Worm (Caenorhabditis elegans) whole organism, midembryonic: Measurements from ENCODE around the gene Y41C4A.8.

Experiments
- T22C8.4 ChIP-seq: fragments of 200-800 bp; sonication (Bioruptor generic); IDR thresholded peaks from 2 replicates; pipeline ENCODE4 v1.3.6; 2022; ENCODE audit warnings: missing genetic modification characterization, missing compliant biosample characterization
- cog-1 ChIP-seq: sonication (generic microtip); optimal IDR thresholded peaks from 2 replicates; lab custom pipeline; 2016; ENCODE audit warnings: missing genetic modification characterization, missing compliant biosample characterization
- flt-1 ChIP-seq: fragments of 200-800 bp; sonication (Bioruptor generic); IDR thresholded peaks from 2 replicates; pipeline ENCODE4 v1.3.6; 2022; ENCODE audit warnings: missing genetic modification characterization, missing compliant biosample characterization
- klf-2 ChIP-seq: fragments of 200-800 bp; sonication (Bioruptor generic); conservative IDR thresholded peaks from 2 replicates; pipeline ENCODE4 v1.3.6; 2022; ENCODE audit warnings: missing genetic modification reagents, missing genetic modification characterization, missing compliant biosample characterization
- med-1 ChIP-seq: sonication (generic microtip); optimal IDR thresholded peaks from 2 replicates; lab custom pipeline; 2017; ENCODE audit warnings: missing genetic modification characterization, mild to moderate bottlenecking, missing compliant biosample characterization, antibody characterized with exemption, missing genetic modification reagents; ENCODE audit not compliant: insufficient read depth
- ref-1 ChIP-seq: fragments of 200-800 bp; sonication (Bioruptor generic); conservative IDR thresholded peaks from 2 replicates; pipeline ENCODE4 v1.3.6; 2022; ENCODE audit warnings: missing genetic modification reagents, missing genetic modification characterization, missing compliant biosample characterization
- tab-1 ChIP-seq: fragments of 200-800 bp; sonication (Bioruptor generic); IDR thresholded peaks from 2 replicates; pipeline ENCODE4 v1.3.6; 2022; ENCODE audit warnings: missing genetic modification characterization, missing compliant biosample characterization
- ztf-23 ChIP-seq: fragments of 200-800 bp; sonication (Bioruptor generic); IDR thresholded peaks from 2 replicates; pipeline ENCODE4 v1.3.6; 2022; ENCODE audit warnings: missing genetic modification reagents, missing genetic modification characterization, missing compliant biosample characterization
- ztf-29 ChIP-seq: fragments of 200-800 bp; sonication (Bioruptor generic); IDR thresholded peaks from 2 replicates; pipeline ENCODE4 v1.3.6; 2022; ENCODE audit warnings: missing genetic modification reagents, missing genetic modification characterization, missing compliant biosample characterization

Y41C4A.8 gene

DNA sequence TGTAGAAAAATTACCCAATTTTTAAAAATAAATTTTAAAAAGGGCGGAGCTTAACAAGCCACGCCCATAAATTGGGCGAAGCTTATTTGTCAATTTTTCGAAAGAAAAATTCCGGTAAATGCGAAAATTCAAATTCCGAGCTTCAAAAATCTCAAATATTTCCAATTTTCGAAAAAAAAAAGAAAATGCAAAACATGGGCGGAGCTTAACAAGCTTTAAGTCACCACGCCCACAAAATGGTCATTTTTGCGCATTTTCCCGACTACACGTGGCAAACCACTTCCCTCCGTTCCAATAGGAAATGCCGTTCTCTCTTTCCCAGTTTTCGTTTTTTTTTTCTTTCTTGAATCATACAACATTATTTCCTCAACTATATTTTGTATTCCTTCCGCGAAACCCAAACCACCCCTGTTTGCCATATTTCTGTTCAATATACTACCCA lies 14.1 kb downstream of the Y41C4A.8 start:
- TF ChIP-seq flt-1 (GFP tag; lab: Robert Waterston, UW) = no peak
- TF ChIP-seq ztf-23 (GFP tag; lab: Robert Waterston, UW) = 0 out of 2 replicates have a peak, but pooled peaks have one; percentile 15
- no peak for TF ChIP-seq tab-1

DNA sequence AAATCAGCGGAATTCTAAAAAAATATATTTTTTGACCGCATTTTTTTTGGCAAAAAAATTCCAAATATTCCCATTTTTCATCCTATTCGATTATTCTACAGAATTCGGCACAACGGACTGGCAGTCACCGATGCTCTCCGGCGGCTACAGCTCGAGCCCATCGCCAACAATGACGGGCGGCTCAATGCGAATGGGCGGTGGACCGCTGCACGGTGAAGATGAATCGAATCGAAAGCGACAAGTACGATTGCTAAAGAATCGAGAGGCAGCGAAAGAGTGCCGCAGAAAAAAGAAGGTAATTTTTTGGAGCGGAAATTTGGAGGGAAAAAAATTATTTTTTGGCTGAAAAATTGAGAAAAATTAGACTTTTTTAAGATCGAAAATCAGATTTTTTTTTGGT lies 16.2 kb downstream of the Y41C4A.8 start:
- TF ChIP-seq ref-1 (no peak), flt-1 (GFP tag; lab: Robert Waterston, UW) (no peak), ztf-29 (GFP tag; lab: Robert Waterston, UW) (no peak), ztf-23 (GFP tag; lab: Robert Waterston, UW) (no peak), med-1 (GFP tag; lab: Kevin White, UChicago) (no peak), tab-1 (no peak), cog-1 (tag; lab: Kevin White, UChicago) (no peak), klf-2 (GFP tag; lab: Robert Waterston, UW) (no peak), T22C8.4 (GFP tag; lab: Robert Waterston, UW) (no peak)

DNA sequence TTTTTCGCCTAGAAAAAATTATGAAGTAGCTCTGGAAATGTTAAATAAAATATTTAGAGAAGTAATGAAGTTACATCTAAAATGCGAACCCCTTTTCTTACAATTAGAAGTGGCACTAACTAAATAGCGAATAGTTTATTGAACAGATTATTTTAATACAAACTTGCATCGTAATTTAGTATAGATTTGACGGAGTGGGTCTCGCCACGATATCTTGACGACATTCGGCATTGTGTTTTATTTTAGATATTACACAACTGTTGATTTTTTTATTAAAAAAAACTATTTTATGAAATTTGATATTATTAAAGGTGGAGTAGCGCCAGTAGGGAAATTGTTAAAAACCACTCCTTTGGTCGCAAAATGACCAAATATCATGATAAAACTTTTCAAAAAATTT lies 18.7 kb downstream of the Y41C4A.8 start:
- TF ChIP-seq ztf-23 (GFP tag; lab: Robert Waterston, UW) = no peak
- no peak for TF ChIP-seq tab-1
- no peak for TF ChIP-seq flt-1 (GFP tag; lab: Robert Waterston, UW)
- TF ChIP-seq med-1 (GFP tag; lab: Kevin White, UChicago) = no peak
- TF ChIP-seq ref-1 = no peak
- no peak for TF ChIP-seq ztf-29 (GFP tag; lab: Robert Waterston, UW)
- TF ChIP-seq klf-2 (GFP tag; lab: Robert Waterston, UW) = no peak
- TF ChIP-seq cog-1 (tag; lab: Kevin White, UChicago) = no peak
- no peak for TF ChIP-seq T22C8.4 (GFP tag; lab: Robert Waterston, UW)

DNA sequence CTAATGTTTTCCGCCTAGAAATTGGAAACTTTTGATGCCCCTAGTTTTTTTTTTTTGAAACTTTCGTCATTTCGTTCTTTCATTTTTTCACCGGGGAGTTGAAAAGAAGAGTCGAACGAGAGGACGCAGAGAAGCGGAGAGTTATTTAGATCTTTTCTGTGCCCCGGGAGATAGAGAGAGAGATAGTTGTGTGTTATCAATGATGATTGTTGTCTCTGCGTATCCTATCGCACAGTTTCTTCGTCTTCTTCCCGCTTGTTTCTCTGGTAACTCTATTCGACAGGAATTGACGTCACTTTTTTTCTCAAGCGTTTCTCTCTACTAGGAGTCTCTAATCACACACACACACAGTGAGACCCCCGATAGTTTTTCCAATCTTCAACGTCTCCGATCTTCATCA lies 19.3 kb downstream of the Y41C4A.8 start:
- TF ChIP-seq ztf-23 (GFP tag; lab: Robert Waterston, UW) = no peak
- no peak for TF ChIP-seq flt-1 (GFP tag; lab: Robert Waterston, UW)
- no peak for TF ChIP-seq cog-1 (tag; lab: Kevin White, UChicago)
- no peak for TF ChIP-seq ref-1
- no peak for TF ChIP-seq tab-1
- no peak for TF ChIP-seq klf-2 (GFP tag; lab: Robert Waterston, UW)
- no peak for TF ChIP-seq T22C8.4 (GFP tag; lab: Robert Waterston, UW)
- no peak for TF ChIP-seq med-1 (GFP tag; lab: Kevin White, UChicago)

DNA sequence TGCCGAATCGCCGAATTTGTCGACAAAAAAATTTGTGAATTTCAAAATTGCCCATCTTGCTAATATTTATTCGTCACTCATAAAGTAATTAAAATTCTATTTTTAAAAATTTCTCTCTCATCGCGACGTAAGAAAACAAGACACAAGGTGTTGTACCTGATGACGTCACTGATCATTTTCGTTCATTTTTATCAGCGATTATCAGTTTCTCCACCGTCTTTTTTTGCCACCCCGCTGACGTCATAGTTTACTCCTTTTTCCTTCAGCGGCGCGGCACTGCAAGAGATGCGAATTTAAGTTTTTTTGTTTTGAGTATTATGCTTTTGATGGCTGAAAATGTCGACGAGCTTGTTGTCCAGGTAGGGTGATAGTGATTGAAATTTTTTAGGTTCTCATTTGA lies 23.9 kb downstream of the Y41C4A.8 start:
- TF ChIP-seq ref-1 (no peak), T22C8.4 (GFP tag; lab: Robert Waterston, UW) (no peak)

DNA sequence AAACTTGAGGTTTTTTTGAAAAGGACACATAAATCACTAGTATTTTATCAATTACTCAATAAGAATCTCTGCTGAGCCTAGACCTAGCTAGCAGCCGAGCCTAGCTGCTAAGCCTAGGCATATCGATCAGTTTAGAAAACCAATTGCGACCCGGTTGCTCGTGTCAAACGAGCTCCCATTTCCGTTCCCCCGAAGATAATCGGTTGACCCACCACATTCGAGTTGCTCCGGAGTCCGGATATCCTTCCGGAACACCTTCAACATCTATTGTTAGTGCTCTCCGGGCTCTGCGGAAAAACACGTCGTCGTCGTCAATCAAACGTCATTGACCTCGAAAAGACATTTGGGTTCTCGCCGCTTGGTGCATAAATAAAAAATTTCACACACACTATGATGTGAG lies 24.8 kb downstream of the Y41C4A.8 start:
- no peak for TF ChIP-seq klf-2 (GFP tag; lab: Robert Waterston, UW)
- no peak for TF ChIP-seq ztf-23 (GFP tag; lab: Robert Waterston, UW)

DNA sequence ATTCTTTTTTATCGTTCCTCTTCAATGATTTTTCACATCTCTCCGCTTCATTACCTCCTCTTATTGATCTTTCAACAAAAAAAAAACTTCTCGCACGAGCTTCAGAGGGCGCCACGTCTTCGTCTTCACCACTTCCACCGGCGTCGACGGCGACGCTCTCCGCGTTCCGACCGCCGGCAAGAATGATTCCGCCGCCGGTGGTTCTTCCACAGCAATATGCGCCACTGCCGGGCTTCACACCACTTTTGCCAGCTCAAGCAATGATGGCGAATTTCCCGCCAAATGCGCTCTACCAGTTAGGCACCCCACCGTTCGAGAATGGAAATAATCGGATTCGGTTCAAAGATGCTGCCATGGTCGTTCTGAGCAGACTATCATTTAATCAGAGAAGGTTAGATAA lies 25.6 kb downstream of the Y41C4A.8 start:
- TF ChIP-seq med-1 (GFP tag; lab: Kevin White, UChicago) (no peak), ztf-23 (GFP tag; lab: Robert Waterston, UW) (no peak), ref-1 (no peak), tab-1 (no peak), klf-2 (GFP tag; lab: Robert Waterston, UW) (no peak), T22C8.4 (GFP tag; lab: Robert Waterston, UW) (no peak), cog-1 (tag; lab: Kevin White, UChicago) (no peak), ztf-29 (GFP tag; lab: Robert Waterston, UW) (no peak), flt-1 (GFP tag; lab: Robert Waterston, UW) (no peak)

DNA sequence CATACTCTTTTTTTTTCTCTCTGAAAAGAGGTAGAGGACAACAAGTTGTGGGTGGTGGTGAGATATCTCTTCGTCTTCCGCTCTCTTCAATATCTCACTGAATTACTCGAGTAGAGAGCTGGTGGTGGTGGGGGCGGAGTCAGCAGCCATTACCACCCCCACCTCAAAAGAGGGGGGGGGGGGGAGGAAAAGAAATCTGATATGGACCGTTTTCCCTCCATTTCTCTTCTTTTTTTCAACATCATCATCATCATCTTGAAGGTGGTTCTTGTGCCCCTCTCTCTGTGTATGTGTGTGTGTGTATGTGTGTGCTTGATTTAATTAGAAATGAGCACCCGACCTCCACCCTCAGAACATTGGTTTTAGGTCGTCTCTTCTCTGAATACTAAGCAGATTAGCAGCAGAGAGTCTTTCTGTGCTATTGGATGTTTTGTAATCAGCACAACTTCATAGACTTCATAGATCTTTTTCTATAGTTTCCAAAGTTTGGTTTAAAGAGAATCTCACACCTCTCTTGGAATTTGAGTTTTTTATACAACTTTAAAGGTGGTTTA lies 27.1 kb downstream of the Y41C4A.8 start:
- no peak for TF ChIP-seq tab-1
- TF ChIP-seq ztf-29 (GFP tag; lab: Robert Waterston, UW) = no peak
- no peak for TF ChIP-seq ref-1
- TF ChIP-seq klf-2 (GFP tag; lab: Robert Waterston, UW) = no peak
- TF ChIP-seq ztf-23 (GFP tag; lab: Robert Waterston, UW) = no peak
- TF ChIP-seq T22C8.4 (GFP tag; lab: Robert Waterston, UW) = no peak
- no peak for TF ChIP-seq flt-1 (GFP tag; lab: Robert Waterston, UW)
- no peak for TF ChIP-seq cog-1 (tag; lab: Kevin White, UChicago)
- TF ChIP-seq med-1 (GFP tag; lab: Kevin White, UChicago) = no peak

DNA sequence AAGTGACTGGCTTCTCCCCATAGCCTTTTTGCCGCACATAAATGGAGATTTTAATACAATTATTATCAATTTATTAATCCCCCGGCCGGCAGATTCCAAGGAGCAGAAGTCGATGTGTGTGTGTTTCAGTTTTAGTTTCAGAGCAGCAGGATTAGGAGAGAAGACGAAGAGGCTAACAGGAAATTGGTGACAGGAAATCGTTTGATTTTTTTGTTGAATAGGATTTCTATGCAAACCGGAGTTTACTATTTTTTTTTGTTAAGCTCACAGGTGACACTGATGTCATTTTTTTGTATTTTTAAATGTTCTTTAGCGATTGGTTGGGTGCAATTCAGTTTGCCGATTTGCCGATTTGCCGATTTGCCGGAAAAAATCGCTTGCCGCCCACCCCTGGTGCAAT lies 28.1 kb downstream of the Y41C4A.8 start:
- no peak for TF ChIP-seq ztf-23 (GFP tag; lab: Robert Waterston, UW)
- TF ChIP-seq cog-1 (tag; lab: Kevin White, UChicago) = no peak
- TF ChIP-seq tab-1 = no peak
- TF ChIP-seq klf-2 (GFP tag; lab: Robert Waterston, UW) = no peak

DNA sequence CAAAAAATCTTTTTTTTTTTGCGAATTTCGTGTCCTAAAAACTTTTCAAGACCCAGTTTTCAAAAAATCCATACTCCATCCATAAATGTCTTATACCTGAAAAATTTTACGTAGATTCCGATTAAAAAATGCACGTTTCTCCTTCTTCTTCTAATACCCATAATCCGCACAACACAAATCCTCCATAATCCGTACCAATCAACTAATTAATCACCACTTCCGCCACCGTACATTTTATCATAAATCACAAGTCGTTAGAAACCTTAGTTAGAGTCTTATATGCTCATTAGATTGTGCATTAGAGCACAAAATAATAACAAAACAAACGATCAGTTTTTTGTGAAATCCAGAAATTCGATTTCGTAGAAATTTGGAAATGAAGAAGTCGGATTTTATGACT lies 39.6 kb downstream of the Y41C4A.8 start:
- TF ChIP-seq cog-1 (tag; lab: Kevin White, UChicago) (no peak), ztf-29 (GFP tag; lab: Robert Waterston, UW) (no peak), ref-1 (no peak), ztf-23 (GFP tag; lab: Robert Waterston, UW) (no peak), T22C8.4 (GFP tag; lab: Robert Waterston, UW) (no peak), flt-1 (GFP tag; lab: Robert Waterston, UW) (no peak), tab-1 (no peak), klf-2 (GFP tag; lab: Robert Waterston, UW) (no peak), med-1 (GFP tag; lab: Kevin White, UChicago) (no peak)
